Fruit fly (Drosophila melanogaster) whole organism, embryonic: Measurements from ENCODE around the gene CG12560.

Source experiments
- ATbp ChIP-seq: fragments of 200-800 bp; sonication (Bioruptor generic); optimal IDR thresholded peaks from 2 replicates; lab custom pipeline; 2017; ENCODE audit warnings: missing biosample characterization, mild to moderate bottlenecking, missing genetic modification characterization, missing genetic modification reagents
- B-H2 ChIP-seq: fragments of 200-800 bp; sonication (Bioruptor generic); optimal IDR thresholded peaks from 2 replicates; lab custom pipeline; 2018; ENCODE audit warnings: missing biosample characterization, mild to moderate bottlenecking, missing genetic modification characterization
- CG10267 ChIP-seq: fragments of 200-800 bp; sonication (Bioruptor generic); optimal IDR thresholded peaks from 2 replicates; lab custom pipeline; 2018; ENCODE audit warnings: missing biosample characterization, mild to moderate bottlenecking, missing genetic modification characterization, moderate library complexity
- CG11504 ChIP-seq: fragments of 200-800 bp; sonication (Bioruptor generic); optimal IDR thresholded peaks from 3 replicates; lab custom pipeline; 2019; ENCODE audit warnings: missing biosample characterization, mild to moderate bottlenecking, missing genetic modification characterization, moderate library complexity
- CG12104 ChIP-seq: fragments of 200-800 bp; sonication (Bioruptor generic); optimal IDR thresholded peaks from 3 replicates; lab custom pipeline; 2016; ENCODE audit warnings: missing biosample characterization, missing genetic modification characterization
- CG15269 ChIP-seq: fragments of 200-800 bp; sonication (Bioruptor generic); optimal IDR thresholded peaks from 2 replicates; lab custom pipeline; 2018; ENCODE audit warnings: missing biosample characterization, mild to moderate bottlenecking, missing genetic modification characterization, moderate library complexity
- CG30431 ChIP-seq: fragments of 200-800 bp; sonication (Bioruptor generic); optimal IDR thresholded peaks from 2 replicates; lab custom pipeline; 2017; ENCODE audit warnings: missing biosample characterization, missing genetic modification characterization
- CG32772 ChIP-seq: fragments of 200-800 bp; sonication (Bioruptor generic); IDR thresholded peaks from 2 replicates; pipeline ENCODE4 v1.3.6; 2022; ENCODE audit warnings: missing biosample characterization, missing genetic modification characterization
- CG3838 ChIP-seq: fragments of 200-800 bp; sonication (Bioruptor generic); optimal IDR thresholded peaks from 3 replicates; lab custom pipeline; 2016; ENCODE audit warnings: missing biosample characterization, missing genetic modification characterization
- CG3847 ChIP-seq: fragments of 200-800 bp; sonication (Bioruptor generic); IDR thresholded peaks from 2 replicates; pipeline ENCODE4 v1.3.6; 2022; ENCODE audit warnings: missing biosample characterization, missing genetic modification characterization
- CG5180 ChIP-seq: fragments of 200-800 bp; sonication (Bioruptor generic); optimal IDR thresholded peaks from 3 replicates; lab custom pipeline; 2017; ENCODE audit warnings: missing biosample characterization, missing genetic modification characterization, mild to moderate bottlenecking, moderate library complexity, missing genetic modification reagents
- CrebB ChIP-seq: fragments of 200-800 bp; sonication (Bioruptor generic); optimal IDR thresholded peaks from 3 replicates; lab custom pipeline; 2018; ENCODE audit warnings: missing biosample characterization, mild to moderate bottlenecking, missing genetic modification characterization
- D19A ChIP-seq: fragments of 200-800 bp; optimal IDR thresholded peaks from 3 replicates; lab custom pipeline; 2019; ENCODE audit warnings: missing biosample characterization, mild to moderate bottlenecking, missing genetic modification characterization, moderate library complexity
- Dll ChIP-seq: fragments of 200-800 bp; sonication (Bioruptor generic); IDR thresholded peaks from 4 replicates; pipeline ENCODE4 v1.3.6; 2022; ENCODE audit warnings: missing biosample characterization, missing genetic modification characterization; ENCODE audit not compliant: partially characterized antibody
- E2f1 ChIP-seq: fragments of 200-800 bp; sonication (Bioruptor generic); IDR thresholded peaks from 2 replicates; pipeline ENCODE4 v1.3.6; 2022; ENCODE audit warnings: missing biosample characterization, missing genetic modification characterization
- E2f2 ChIP-seq: fragments of 200-800 bp; sonication (Bioruptor generic); IDR thresholded peaks from 2 replicates; pipeline ENCODE4 v1.3.6; 2022; ENCODE audit warnings: missing biosample characterization, missing genetic modification characterization
- HLH4C ChIP-seq: fragments of 200-800 bp; sonication (Bioruptor generic); IDR thresholded peaks from 3 replicates; pipeline ENCODE4 v1.3.6; 2022; ENCODE audit warnings: missing biosample characterization, missing genetic modification characterization; ENCODE audit not compliant: partially characterized antibody
- Hmr ChIP-seq: fragments of 200-800 bp; sonication (Bioruptor generic); optimal IDR thresholded peaks from 3 replicates; lab custom pipeline; 2017; ENCODE audit warnings: mild to moderate bottlenecking, missing biosample characterization, missing genetic modification reagents, missing genetic modification characterization
- Hr78 ChIP-seq, 2 experiments: fragments of 200-800 bp in 1 of 2; fragments of >200 bp in 1 of 2; sonication (Bioruptor generic) in 1 of 2; optimal IDR thresholded peaks; 2 replicates each; lab custom pipeline; 2017 to 2019; ENCODE audit warnings: missing biosample characterization in 2 of 2, missing genetic modification characterization in 2 of 2, mild to moderate bottlenecking in 1 of 2, moderate library complexity in 1 of 2
- Lim3 ChIP-seq: fragments of 200-800 bp; sonication (Bioruptor generic); IDR thresholded peaks from 2 replicates; pipeline ENCODE4 v1.3.6; 2022; ENCODE audit warnings: missing biosample characterization, missing genetic modification characterization
- NfI ChIP-seq: fragments of 200-800 bp; sonication (Bioruptor generic); optimal IDR thresholded peaks from 3 replicates; lab custom pipeline; 2018; ENCODE audit warnings: missing biosample characterization, mild to moderate bottlenecking, missing genetic modification characterization, moderate library complexity
- Ptx1 ChIP-seq: fragments of 200-800 bp; sonication (Bioruptor generic); IDR thresholded peaks from 2 replicates; pipeline ENCODE4 v1.3.6; 2022; ENCODE audit warnings: missing biosample characterization, missing genetic modification characterization
- Sin3A ChIP-seq: fragments of >200 bp; optimal IDR thresholded peaks from 2 replicates; lab custom pipeline; 2018
- bowl ChIP-seq: fragments of 200-800 bp; sonication (Bioruptor generic); IDR thresholded peaks from 2 replicates; pipeline ENCODE4 v1.3.6; 2022; ENCODE audit warnings: missing biosample characterization, missing genetic modification characterization
- bsh ChIP-seq, 2 experiments: fragments of 200-800 bp; sonication (Bioruptor generic); optimal IDR thresholded peaks; 2 replicates each; lab custom pipeline; 2017 to 2018; ENCODE audit warnings: mild to moderate bottlenecking in 2 of 2, missing biosample characterization in 2 of 2, missing genetic modification characterization in 2 of 2, moderate library complexity in 1 of 2
- chinmo ChIP-seq: fragments of 200-800 bp; sonication (Bioruptor generic); IDR thresholded peaks from 4 replicates; pipeline ENCODE4 v1.3.6; 2022; ENCODE audit warnings: missing biosample characterization, missing genetic modification characterization; ENCODE audit not compliant: partially characterized antibody
- chm ChIP-seq: fragments of 200-800 bp; sonication (Bioruptor generic); IDR thresholded peaks from 2 replicates; pipeline ENCODE4 v1.3.6; 2022; ENCODE audit warnings: missing biosample characterization, missing genetic modification characterization
- crol ChIP-seq: fragments of 200-800 bp; sonication (Bioruptor generic); IDR thresholded peaks from 2 replicates; pipeline ENCODE4 v1.3.6; 2022; ENCODE audit warnings: missing biosample characterization, missing genetic modification characterization
- dmrt99B ChIP-seq: fragments of 200-800 bp; sonication (Bioruptor generic); optimal IDR thresholded peaks from 2 replicates; lab custom pipeline; 2018; ENCODE audit warnings: missing biosample characterization, mild to moderate bottlenecking, missing genetic modification characterization, moderate library complexity
- dysf ChIP-seq: fragments of 200-800 bp; sonication (Bioruptor generic); IDR thresholded peaks from 3 replicates; pipeline ENCODE4 v1.3.6; 2022; ENCODE audit warnings: missing biosample characterization, missing genetic modification characterization
- en ChIP-seq: fragments of 200-800 bp; sonication (Bioruptor generic); optimal IDR thresholded peaks from 2 replicates; lab custom pipeline; 2016; ENCODE audit warnings: missing biosample characterization, missing genetic modification characterization
- gt ChIP-seq: fragments of 200-800 bp; sonication (Bioruptor generic); IDR thresholded peaks from 2 replicates; pipeline ENCODE4 v1.3.6; 2022; ENCODE audit warnings: missing biosample characterization, missing genetic modification characterization
- hkb ChIP-seq, 2 experiments: fragments of 200-800 bp in 1 of 2; fragments of >200 bp in 1 of 2; sonication (Bioruptor generic) in 1 of 2; IDR thresholded peaks in 1 of 2; optimal IDR thresholded peaks in 1 of 2; 2 replicates each; pipeline versions ENCODE4 v1.3.6 to Lab custom; 2017 to 2022; ENCODE audit warnings: missing biosample characterization in 1 of 2, missing genetic modification characterization in 1 of 2
- lola ChIP-seq, 3 experiments: fragments of >200 bp in 2 of 3; fragments of 200-800 bp in 1 of 3; sonication (Bioruptor generic) in 1 of 3; optimal IDR thresholded peaks; 2 replicates each; lab custom pipeline; 2017 to 2019; ENCODE audit warnings: missing biosample characterization in 3 of 3, missing genetic modification characterization in 3 of 3, mild to moderate bottlenecking in 1 of 3, moderate library complexity in 1 of 3
- nerfin-1 ChIP-seq: fragments of 200-800 bp; sonication (Bioruptor generic); optimal IDR thresholded peaks from 3 replicates; lab custom pipeline; 2019; ENCODE audit warnings: missing biosample characterization, mild to moderate bottlenecking, missing genetic modification characterization, moderate library complexity
- onecut ChIP-seq: fragments of 200-800 bp; sonication (Bioruptor generic); IDR thresholded peaks from 2 replicates; pipeline ENCODE4 v1.3.6; 2022; ENCODE audit warnings: missing biosample characterization, missing genetic modification characterization
- pan ChIP-seq, 4 experiments: fragments of >200 bp in 3 of 4; fragments of 200-800 bp in 1 of 4; sonication (Bioruptor generic) in 1 of 4; optimal IDR thresholded peaks in 3 of 4; IDR thresholded peaks in 1 of 4; 2 replicates each; pipeline versions ENCODE4 v1.3.6 to Lab custom; 2017 to 2022; ENCODE audit warnings: missing biosample characterization in 2 of 4, missing genetic modification characterization in 2 of 4, mixed read lengths in 1 of 4
- ranshi ChIP-seq: fragments of 200-800 bp; sonication (Bioruptor generic); IDR thresholded peaks from 2 replicates; pipeline ENCODE4 v1.3.6; 2022; ENCODE audit warnings: missing biosample characterization, missing genetic modification characterization
- row ChIP-seq: fragments of 200-800 bp; sonication (Bioruptor generic); IDR thresholded peaks from 3 replicates; pipeline ENCODE4 v1.3.6; 2022; ENCODE audit warnings: missing biosample characterization, missing genetic modification characterization
- salm ChIP-seq: fragments of 200-800 bp; sonication (Bioruptor generic); optimal IDR thresholded peaks from 2 replicates; lab custom pipeline; 2018; ENCODE audit warnings: missing biosample characterization, mild to moderate bottlenecking, missing genetic modification characterization
- sd ChIP-seq: fragments of 200-800 bp; sonication (Bioruptor generic); optimal IDR thresholded peaks from 3 replicates; lab custom pipeline; 2018; ENCODE audit warnings: missing biosample characterization, mild to moderate bottlenecking, missing genetic modification characterization, moderate library complexity
- sqz ChIP-seq: fragments of 200-800 bp; sonication (Bioruptor generic); optimal IDR thresholded peaks from 3 replicates; lab custom pipeline; 2018; ENCODE audit warnings: missing biosample characterization, mild to moderate bottlenecking, missing genetic modification characterization
- tgo ChIP-seq: fragments of 200-800 bp; sonication (Bioruptor generic); IDR thresholded peaks from 3 replicates; pipeline ENCODE4 v1.3.6; 2022; ENCODE audit warnings: missing biosample characterization, missing genetic modification characterization
- tna ChIP-seq: fragments of 200-800 bp; sonication (Bioruptor generic); IDR thresholded peaks from 2 replicates; pipeline ENCODE4 v1.3.6; 2022; ENCODE audit warnings: missing biosample characterization, missing genetic modification characterization; ENCODE audit not compliant: partially characterized antibody
- wek ChIP-seq: fragments of 200-800 bp; sonication (Bioruptor generic); optimal IDR thresholded peaks from 3 replicates; lab custom pipeline; 2018; ENCODE audit warnings: missing biosample characterization, mild to moderate bottlenecking, missing genetic modification characterization, moderate library complexity
- zfh1 ChIP-seq: fragments of 200-800 bp; sonication (Bioruptor generic); IDR thresholded peaks from 3 replicates; pipeline ENCODE4 v1.3.6; 2022; ENCODE audit warnings: missing biosample characterization, missing genetic modification characterization

Gene CG12560

dm6 chr2L:8009283-8010211, at the start of gene CG12560:
Gene CG12560 (minus strand): TSS chr2L:8009477.
- TF ChIP-seq CG12104 (GFP tag; lab: Kevin White, UChicago), result no peak
- TF ChIP-seq chm (GFP tag; lab: Robert Waterston, UW), result peak; percentile 40; the same call in 1 of the 2 replicates
- TF ChIP-seq en (GFP tag; lab: Kevin White, UChicago), result no peak
- TF ChIP-seq CG32772 (GFP tag; lab: Robert Waterston, UW), result peak; percentile 68
- peak; percentile 9 for TF ChIP-seq Hmr (GFP tag; lab: Kevin White, UChicago)
- no peak for TF ChIP-seq bowl (GFP tag; lab: Robert Waterston, UW)
- peak; percentile 33 for TF ChIP-seq dmrt99B
- TF ChIP-seq E2f2 (GFP tag; lab: Robert Waterston, UW), result peak; percentile 18; the same call in 1 of the 2 replicates
- no peak for TF ChIP-seq CG5180 (GFP tag; lab: Kevin White, UChicago)
- TF ChIP-seq Dll (GFP tag; lab: Robert Waterston, UW), result no peak
- peak; percentile 37; the same call in 1 of the 2 replicates for TF ChIP-seq ranshi (GFP tag; lab: Robert Waterston, UW)
- peak; percentile 12 for TF ChIP-seq NfI
- no peak for TF ChIP-seq wek (GFP tag; lab: Kevin White, UChicago)
- peak; percentile 15 for TF ChIP-seq CG3838 (GFP tag; lab: Kevin White, UChicago)
- peak; percentile 26 for TF ChIP-seq CG15269 (tag; lab: Kevin White, UChicago)
- TF ChIP-seq D19A, result peak; percentile 16
- no peak for TF ChIP-seq gt (GFP tag; lab: Robert Waterston, UW)
- peak; percentile 6 for TF ChIP-seq B-H2 (GFP tag; lab: Kevin White, UChicago)
- TF ChIP-seq salm (tag; lab: Kevin White, UChicago), result no peak
- TF ChIP-seq CG11504 (tag; lab: Kevin White, UChicago), result peak; percentile 64
- TF ChIP-seq Hr78 (GFP tag; optimal IDR thresholded peaks at IDR 0.05; lab: Kevin White, UChicago), result no peak
- 0 out of 2 replicates have a peak, but pooled peaks have one; percentile 22 for TF ChIP-seq E2f1
- TF ChIP-seq pan (optimal IDR thresholded peaks at IDR 0.05; lab: Kevin White, UChicago), result no peak
- peak in 1 of 2 experiments; percentile 11 for TF ChIP-seq pan (GFP tag; optimal IDR thresholded peaks at IDR 0.05 in 1 of 2, IDR thresholded peaks at IDR 0.05 in 1 of 2)
- TF ChIP-seq Sin3A (lab: Kevin White, UChicago), result no peak
- peak; percentile 27 for TF ChIP-seq sqz
- peak; percentile 39; the same call in 2 of the 3 replicates for TF ChIP-seq dysf (GFP tag; lab: Robert Waterston, UW)
- no peak for TF ChIP-seq crol
- peak; percentile 43; the same call in 1 of the 3 replicates for TF ChIP-seq row (GFP tag; lab: Robert Waterston, UW)
- TF ChIP-seq sd (tag; lab: Kevin White, UChicago), result peak; percentile 78
- no peak for TF ChIP-seq CG10267 (tag; lab: Kevin White, UChicago)
- peak; percentile 16; the same call in 1 of the 2 replicates for TF ChIP-seq onecut (GFP tag; lab: Robert Waterston, UW)
- TF ChIP-seq CG30431 (GFP tag; lab: Kevin White, UChicago), result no peak
- peak; percentile 73; the same call in 2 of the 4 replicates for TF ChIP-seq chinmo
- TF ChIP-seq CrebB, result peak; percentile 13
- TF ChIP-seq lola (GFP tag; optimal IDR thresholded peaks at IDR 0.05; lab: Kevin White, UChicago), result no peak
- TF ChIP-seq ATbp (GFP tag; lab: Kevin White, UChicago), result peak; percentile 4
- TF ChIP-seq hkb (optimal IDR thresholded peaks at IDR 0.05; lab: Kevin White, UChicago), result no peak
- TF ChIP-seq hkb (GFP tag; IDR thresholded peaks at IDR 0.05; lab: Robert Waterston, UW), result 0 out of 2 replicates have a peak, but pooled peaks have one; percentile 32
- peak in 1 of 2 experiments; percentile 27 for TF ChIP-seq bsh (GFP tag; optimal IDR thresholded peaks at IDR 0.05; lab: Kevin White, UChicago)
- TF ChIP-seq zfh1 (GFP tag; lab: Robert Waterston, UW), result 0 out of 3 replicates have a peak, but pooled peaks have one; percentile 14
- no peak for TF ChIP-seq nerfin-1 (tag; lab: Kevin White, UChicago)
- TF ChIP-seq Lim3 (GFP tag; lab: Robert Waterston, UW), result no peak
- TF ChIP-seq tgo (GFP tag; lab: Robert Waterston, UW), result peak; percentile 43; the same call in 1 of the 3 replicates
- TF ChIP-seq Ptx1 (GFP tag; lab: Robert Waterston, UW), result peak; percentile 29
- no peak for TF ChIP-seq CG3847 (GFP tag; lab: Robert Waterston, UW)
- no peak for TF ChIP-seq HLH4C
- TF ChIP-seq tna (GFP tag; lab: Robert Waterston, UW), result peak; percentile 40; the same call in 1 of the 2 replicates
